Worm (Caenorhabditis elegans): ENCODE results near the gene eff-1.
A peak's percentile ranks its signal among the peaks of the same experiment; 100 is the strongest.

eff-1 gene

DNA sequence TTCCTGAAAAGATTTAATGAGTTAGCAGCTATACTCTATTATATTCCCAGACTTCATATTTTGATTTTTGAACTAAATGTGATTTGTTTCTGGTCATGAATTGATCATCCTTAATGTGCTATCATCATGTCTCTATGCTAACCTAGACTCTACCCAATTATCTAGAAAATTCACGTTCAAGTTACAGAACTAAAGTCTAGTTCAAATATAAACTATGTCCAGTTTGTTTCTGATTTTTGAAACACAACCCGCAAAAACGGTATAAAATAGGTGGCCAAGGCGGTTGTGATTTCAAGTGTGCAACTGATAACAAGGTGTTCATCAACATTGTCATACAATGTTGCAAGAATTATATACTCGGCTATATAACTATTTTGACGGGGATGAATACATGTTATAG lies 44.3 kb downstream of the eff-1 start, which contains the start of gene F49E12.10:
F49E12.10 (plus strand) TSS at position 301 of the 400 bp plus-strand sequence.
- TF ChIP-seq eor-1 (tag; optimal IDR thresholded peaks at IDR 0.05) (no peak), pqm-1 (tag; optimal IDR thresholded peaks at IDR 0.05) (peak; percentile 41), snpc-4 (tag; optimal IDR thresholded peaks at IDR 0.05) (no peak), nhr-76 (tag; optimal IDR thresholded peaks at IDR 0.05) (no peak), elt-2 (tag; optimal IDR thresholded peaks at IDR 0.05) (peak; percentile 39), ZK546.5 (tag; optimal IDR thresholded peaks at IDR 0.05) (no peak)

ce11 chrII:8392215-8392614 lies 45.7 kb downstream of the eff-1 start:
- TF ChIP-seq elt-2 (tag; optimal IDR thresholded peaks at IDR 0.05) (peak; percentile 49), nhr-77 (tag; optimal IDR thresholded peaks at IDR 0.05) (no peak), pqm-1 (tag; optimal IDR thresholded peaks at IDR 0.05) (peak; percentile 73)

- TF ChIP-seq nhr-11 (tag; optimal IDR thresholded peaks at IDR 0.05) (no peak), zag-1 (tag; optimal IDR thresholded peaks at IDR 0.05) (no peak), egl-5 (tag; optimal IDR thresholded peaks at IDR 0.05) (no peak), ceh-9 (tag; optimal IDR thresholded peaks at IDR 0.05) (no peak), ztf-4 (tag; optimal IDR thresholded peaks at IDR 0.05) (no peak), fkh-10 (GFP tag; optimal IDR thresholded peaks at IDR 0.05) (no peak), R02D3.7 (tag; optimal IDR thresholded peaks at IDR 0.05) (no peak), ama-1 (optimal IDR thresholded peaks at IDR 0.05) (no peak), aly-2 (tag; optimal IDR thresholded peaks at IDR 0.05) (no peak), unc-39 (tag; optimal IDR thresholded peaks at IDR 0.05) (no peak), mdl-1 (tag; optimal IDR thresholded peaks at IDR 0.05) (no peak), nfya-1 (tag; optimal IDR thresholded peaks at IDR 0.05; ENCODE audit: insufficient read depth) (no peak)
Observed at ce11 chrII:8394205-8394604, 47.7 kb downstream of the eff-1 start, which contains the start of gene F49E12.8. Gene F49E12.8 (minus strand): TSS chrII:8394305.

DNA sequence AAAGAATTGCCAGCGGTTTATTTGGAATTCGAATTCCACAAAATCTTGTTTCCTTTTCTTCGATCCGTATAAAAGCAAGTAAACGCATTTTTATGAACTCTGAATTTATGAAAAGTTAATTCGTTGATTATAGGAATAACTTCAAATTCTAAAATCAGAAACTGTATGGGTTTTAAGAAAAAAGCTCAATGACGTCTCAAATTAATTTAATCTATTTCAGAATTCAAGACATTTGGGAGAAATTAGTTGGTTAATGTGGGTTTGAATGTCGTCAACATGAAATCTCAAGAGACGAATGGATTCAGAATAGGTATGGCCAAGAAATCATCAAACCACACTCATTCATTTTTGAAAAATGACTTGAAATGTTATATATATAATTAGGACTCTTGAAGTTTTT lies 49.6 kb downstream of the eff-1 start, which contains the start of gene F49E12.7:
F49E12.7 (minus strand) TSS at position 101 of the 400 bp plus-strand sequence.
- TF ChIP-seq elt-1 (tag; optimal IDR thresholded peaks at IDR 0.05) (no peak), zag-1 (tag; optimal IDR thresholded peaks at IDR 0.05) (no peak), mdl-1 (tag; optimal IDR thresholded peaks at IDR 0.05) (no peak), fos-1 (tag; optimal IDR thresholded peaks at IDR 0.05) (no peak), pha-4 (tag; optimal IDR thresholded peaks at IDR 0.05) (no peak), nhr-12 (tag; optimal IDR thresholded peaks at IDR 0.05) (no peak), nhr-67 (tag; optimal IDR thresholded peaks at IDR 0.05) (no peak), fkh-10 (GFP tag; optimal IDR thresholded peaks at IDR 0.05) (no peak)

ce11 chrII:8399064-8399463 lies 52.6 kb downstream of the eff-1 start, which contains the start of gene dod-23:
Gene dod-23 (minus strand): TSS chrII:8399164.
- no peak for TF ChIP-seq ama-1 (optimal IDR thresholded peaks at IDR 0.05)
- no peak for TF ChIP-seq fkh-10 (GFP tag; optimal IDR thresholded peaks at IDR 0.05)
- TF ChIP-seq nhr-76 (tag; optimal IDR thresholded peaks at IDR 0.05): no peak
- TF ChIP-seq unc-62 (GFP tag; optimal IDR thresholded peaks at IDR 0.05): no peak
- TF ChIP-seq fos-1 (tag; optimal IDR thresholded peaks at IDR 0.05): no peak
- no peak for TF ChIP-seq ZK546.5 (tag; optimal IDR thresholded peaks at IDR 0.05)
- TF ChIP-seq pqm-1 (tag; optimal IDR thresholded peaks at IDR 0.05): no peak
- no peak for TF ChIP-seq lin-39 (tag; optimal IDR thresholded peaks at IDR 0.05)
- no peak for TF ChIP-seq unc-39 (tag; optimal IDR thresholded peaks at IDR 0.05)
- TF ChIP-seq elt-1 (tag; optimal IDR thresholded peaks at IDR 0.05): no peak
- TF ChIP-seq nhr-28 (tag; optimal IDR thresholded peaks at IDR 0.05): no peak
- no peak for TF ChIP-seq ceh-82 (tag; optimal IDR thresholded peaks at IDR 0.05)
- TF ChIP-seq nhr-23 (tag; optimal IDR thresholded peaks at IDR 0.05): no peak
- TF ChIP-seq eor-1 (tag; optimal IDR thresholded peaks at IDR 0.05): no peak
- no peak for TF ChIP-seq nhr-237 (tag; optimal IDR thresholded peaks at IDR 0.05)
- TF ChIP-seq zag-1 (tag; optimal IDR thresholded peaks at IDR 0.05): no peak
- TF ChIP-seq lsy-12 (tag; optimal IDR thresholded peaks at IDR 0.05): no peak
- TF ChIP-seq pha-4 (tag; optimal IDR thresholded peaks at IDR 0.05): no peak
- TF ChIP-seq ceh-28 (tag; optimal IDR thresholded peaks at IDR 0.05): no peak
- no peak for TF ChIP-seq nhr-25 (tag; optimal IDR thresholded peaks at IDR 0.05)

DNA sequence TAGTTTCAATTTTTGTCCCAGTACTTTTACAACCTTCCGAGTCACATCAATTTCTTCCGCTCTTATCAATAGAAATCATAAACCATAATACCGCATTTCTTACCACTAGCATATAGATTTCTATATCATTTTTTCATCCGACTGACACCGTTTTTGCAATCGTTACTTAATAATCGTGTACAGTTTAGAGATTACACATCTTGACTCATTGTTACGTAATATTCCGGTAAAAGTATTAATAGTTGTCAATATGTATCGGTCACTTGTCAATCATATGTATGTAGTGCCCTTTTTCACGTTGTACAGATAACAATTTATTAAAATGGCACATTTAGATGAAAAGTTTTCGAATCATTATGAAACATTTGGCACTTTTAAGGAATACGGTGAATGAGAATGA lies 53.5 kb downstream of the eff-1 start:
- peak; percentile 44 for TF ChIP-seq pqm-1 (tag; optimal IDR thresholded peaks at IDR 0.05)
- TF ChIP-seq unc-62 (GFP tag; optimal IDR thresholded peaks at IDR 0.05): no peak
- TF ChIP-seq nhr-23 (tag; optimal IDR thresholded peaks at IDR 0.05): no peak
- no peak for TF ChIP-seq ama-1 (optimal IDR thresholded peaks at IDR 0.05)
- peak; percentile 33 for TF ChIP-seq jun-1 (tag; optimal IDR thresholded peaks at IDR 0.05)
- TF ChIP-seq aly-2 (tag; optimal IDR thresholded peaks at IDR 0.05): no peak
- no peak for TF ChIP-seq elt-3 (tag; optimal IDR thresholded peaks at IDR 0.05)
- TF ChIP-seq snpc-4 (tag; optimal IDR thresholded peaks at IDR 0.05): no peak
- TF ChIP-seq elt-2 (tag; optimal IDR thresholded peaks at IDR 0.05): peak; percentile 61
